Worm (Caenorhabditis elegans) whole organism, late embryonic: ENCODE results near the gene T16G1.5.

Experiments
- C08G9.2 ChIP-seq: sonication (generic microtip); optimal IDR thresholded peaks from 2 replicates; lab custom pipeline; 2016; ENCODE audit warnings: mild to moderate bottlenecking, missing genetic modification characterization, moderate library complexity, missing compliant biosample characterization
- F13H6.1 ChIP-seq: sonication (generic microtip); optimal IDR thresholded peaks from 2 replicates; lab custom pipeline; 2016; ENCODE audit warnings: missing genetic modification characterization, missing compliant biosample characterization
- K09A11.1 ChIP-seq: sonication (generic microtip); optimal IDR thresholded peaks from 2 replicates; lab custom pipeline; 2017; ENCODE audit warnings: antibody characterized with exemption, mild to moderate bottlenecking, missing genetic modification characterization, missing compliant biosample characterization; ENCODE audit not compliant: insufficient read depth
- Y22D7AL.16 ChIP-seq: sonication (generic microtip); optimal IDR thresholded peaks from 2 replicates; lab custom pipeline; 2016; ENCODE audit warnings: missing genetic modification characterization, missing compliant biosample characterization
- ama-1 ChIP-seq: fragments of 150-350 bp; optimal IDR thresholded peaks from 2 replicates; lab custom pipeline; 2014
- ceh-18 ChIP-seq: sonication (generic microtip); optimal IDR thresholded peaks from 2 replicates; lab custom pipeline; 2016; ENCODE audit warnings: missing genetic modification characterization, missing compliant biosample characterization
- ceh-19 ChIP-seq: fragments of 200-800 bp; sonication (Bioruptor generic); optimal IDR thresholded peaks from 2 replicates; lab custom pipeline; 2018; ENCODE audit warnings: mild to moderate bottlenecking, missing genetic modification characterization, missing compliant biosample characterization
- ceh-24 ChIP-seq: sonication (generic microtip); optimal IDR thresholded peaks from 2 replicates; lab custom pipeline; 2016; ENCODE audit warnings: mild to moderate bottlenecking, missing genetic modification characterization, missing compliant biosample characterization
- ceh-30 ChIP-seq: fragments of 150-350 bp; optimal IDR thresholded peaks from 2 replicates; lab custom pipeline; 2014; ENCODE audit warnings: missing biosample characterization, missing genetic modification characterization
- ceh-31 ChIP-seq: sonication (generic microtip); optimal IDR thresholded peaks from 2 replicates; lab custom pipeline; 2016; ENCODE audit warnings: missing genetic modification characterization, missing compliant biosample characterization
- ceh-6 ChIP-seq: fragments of 200-800 bp; sonication (Bioruptor generic); optimal IDR thresholded peaks from 2 replicates; lab custom pipeline; 2018; ENCODE audit warnings: mild to moderate bottlenecking, missing genetic modification characterization, missing compliant biosample characterization
- ceh-9 ChIP-seq: sonication (generic microtip); optimal IDR thresholded peaks from 2 replicates; lab custom pipeline; 2016; ENCODE audit warnings: mild to moderate bottlenecking, missing genetic modification characterization, inconsistent platforms, missing compliant biosample characterization
- che-1 ChIP-seq: sonication (generic microtip); optimal IDR thresholded peaks from 2 replicates; lab custom pipeline; 2016; ENCODE audit warnings: mild to moderate bottlenecking, missing genetic modification characterization, missing compliant biosample characterization
- dmd-4 ChIP-seq: sonication (generic microtip); optimal IDR thresholded peaks from 2 replicates; lab custom pipeline; 2016; ENCODE audit warnings: borderline replicate concordance, missing genetic modification characterization, missing compliant biosample characterization
- elt-2 ChIP-seq: sonication (generic microtip); optimal IDR thresholded peaks from 2 replicates; lab custom pipeline; 2016; ENCODE audit warnings: missing genetic modification reagents, missing genetic modification characterization, missing compliant biosample characterization
- elt-4 ChIP-seq: sonication (generic microtip); optimal IDR thresholded peaks from 2 replicates; lab custom pipeline; 2016; ENCODE audit warnings: missing genetic modification characterization, missing compliant biosample characterization
- ets-4 ChIP-seq: sonication (generic microtip); optimal IDR thresholded peaks from 2 replicates; lab custom pipeline; 2016; ENCODE audit warnings: missing genetic modification characterization, missing compliant biosample characterization
- eyg-1 ChIP-seq: sonication (generic microtip); optimal IDR thresholded peaks from 2 replicates; lab custom pipeline; 2016; ENCODE audit warnings: missing genotype, missing genetic modification characterization, missing compliant biosample characterization
- fkh-6 ChIP-seq: sonication (generic microtip); optimal IDR thresholded peaks from 2 replicates; lab custom pipeline; 2016; ENCODE audit warnings: missing genetic modification characterization, missing compliant biosample characterization
- hlh-13 ChIP-seq: fragments of 200-800 bp; sonication (Bioruptor generic); optimal IDR thresholded peaks from 2 replicates; lab custom pipeline; 2018; ENCODE audit warnings: mild to moderate bottlenecking, missing genetic modification characterization, missing compliant biosample characterization
- hlh-15 ChIP-seq: sonication (generic microtip); optimal IDR thresholded peaks from 2 replicates; lab custom pipeline; 2016; ENCODE audit warnings: missing genetic modification characterization, missing compliant biosample characterization
- hlh-6 ChIP-seq: sonication (generic microtip); optimal IDR thresholded peaks from 2 replicates; lab custom pipeline; 2016; ENCODE audit warnings: missing genotype, missing genetic modification characterization, missing compliant biosample characterization
- hlh-8 ChIP-seq: sonication (generic microtip); optimal IDR thresholded peaks from 2 replicates; lab custom pipeline; 2016; ENCODE audit warnings: missing genotype, missing genetic modification characterization, missing compliant biosample characterization
- madf-2 ChIP-seq: sonication (generic microtip); optimal IDR thresholded peaks from 2 replicates; lab custom pipeline; 2017; ENCODE audit warnings: missing genetic modification characterization, missing compliant biosample characterization
- mec-3 ChIP-seq: sonication (generic microtip); optimal IDR thresholded peaks from 2 replicates; lab custom pipeline; 2016; ENCODE audit warnings: borderline replicate concordance, missing genetic modification characterization, missing compliant biosample characterization
- nfya-1 ChIP-seq: sonication (generic microtip); optimal IDR thresholded peaks from 2 replicates; lab custom pipeline; 2017; ENCODE audit warnings: missing genetic modification characterization, mild to moderate bottlenecking, missing compliant biosample characterization, antibody characterized with exemption, moderate library complexity
- nhr-232 ChIP-seq: sonication (generic microtip); optimal IDR thresholded peaks from 2 replicates; lab custom pipeline; 2016; ENCODE audit warnings: missing genetic modification characterization, missing compliant biosample characterization
- npax-4 ChIP-seq: sonication (generic microtip); optimal IDR thresholded peaks from 2 replicates; lab custom pipeline; 2016; ENCODE audit warnings: missing genetic modification characterization, missing compliant biosample characterization
- pag-3 ChIP-seq: sonication (generic microtip); optimal IDR thresholded peaks from 2 replicates; lab custom pipeline; 2016; ENCODE audit warnings: missing compliant biosample characterization, missing genetic modification characterization, borderline replicate concordance
- pat-9 ChIP-seq: fragments of 200-800 bp; sonication (Bioruptor generic); optimal IDR thresholded peaks from 2 replicates; lab custom pipeline; 2018; ENCODE audit warnings: mild to moderate bottlenecking, missing genetic modification characterization, moderate library complexity, missing compliant biosample characterization
- pros-1 ChIP-seq: fragments of 150-350 bp; optimal IDR thresholded peaks from 2 replicates; lab custom pipeline; 2014; ENCODE audit warnings: missing biosample characterization, missing genetic modification reagents, missing genetic modification characterization
- ref-2 ChIP-seq: sonication (generic microtip); optimal IDR thresholded peaks from 2 replicates; lab custom pipeline; 2016; ENCODE audit warnings: missing genetic modification characterization, missing compliant biosample characterization
- rnt-1 ChIP-seq: sonication (generic microtip); optimal IDR thresholded peaks from 2 replicates; lab custom pipeline; 2016; ENCODE audit warnings: missing genetic modification characterization, missing compliant biosample characterization
- sox-2 ChIP-seq: fragments of 200-800 bp; sonication (Bioruptor generic); IDR thresholded peaks from 2 replicates; pipeline ENCODE4 v1.3.6; 2022; ENCODE audit warnings: missing genetic modification reagents, missing genetic modification characterization, missing compliant biosample characterization
- sox-4 ChIP-seq: sonication (generic microtip); optimal IDR thresholded peaks from 2 replicates; lab custom pipeline; 2017; ENCODE audit warnings: mild to moderate bottlenecking, missing genetic modification characterization, inconsistent platforms, missing compliant biosample characterization
- syd-9 ChIP-seq: sonication (generic microtip); optimal IDR thresholded peaks from 2 replicates; lab custom pipeline; 2016; ENCODE audit warnings: mild to moderate bottlenecking, missing genetic modification characterization, moderate library complexity, missing compliant biosample characterization
- ttx-3 ChIP-seq: sonication (generic microtip); optimal IDR thresholded peaks from 2 replicates; lab custom pipeline; 2016; ENCODE audit warnings: missing genetic modification reagents, missing genetic modification characterization, missing compliant biosample characterization
- unc-42 ChIP-seq: sonication (generic microtip); optimal IDR thresholded peaks from 2 replicates; lab custom pipeline; 2016; ENCODE audit warnings: missing genotype, missing genetic modification characterization, missing compliant biosample characterization
- unc-55 ChIP-seq: sonication (generic microtip); optimal IDR thresholded peaks from 2 replicates; lab custom pipeline; 2017; ENCODE audit warnings: missing biosample characterization, missing genetic modification reagents, missing genetic modification characterization

Gene T16G1.5

ce11 chrV:12943399-12943798 lies 4.0 kb upstream of the T16G1.5 start:
- TF ChIP-seq ama-1 (no peak), npax-4 (tag; lab: Kevin White, UChicago) (no peak), rnt-1 (tag; lab: Kevin White, UChicago) (no peak), pag-3 (tag; lab: Kevin White, UChicago) (no peak), pros-1 (tag; lab: Kevin White, UChicago) (no peak), C08G9.2 (tag; lab: Kevin White, UChicago) (no peak), fkh-6 (tag; lab: Kevin White, UChicago) (no peak), hlh-6 (tag; lab: Kevin White, UChicago) (no peak), sox-4 (no peak), dmd-4 (tag; lab: Kevin White, UChicago) (no peak), syd-9 (no peak), hlh-15 (no peak), hlh-13 (GFP tag; lab: Kevin White, UChicago) (no peak), K09A11.1 (tag; lab: Kevin White, UChicago) (no peak), F13H6.1 (no peak)
- TF ChIP-seq, all 69 proteins: peak for 0

- TF ChIP-seq dmd-4 (tag; lab: Kevin White, UChicago) (no peak), K09A11.1 (tag; lab: Kevin White, UChicago) (no peak), ceh-19 (no peak), ceh-30 (tag; lab: Kevin White, UChicago) (no peak), syd-9 (no peak), ets-4 (no peak), madf-2 (no peak), hlh-15 (no peak), ttx-3 (no peak), ceh-18 (no peak), unc-42 (no peak), Y22D7AL.16 (tag; lab: Kevin White, UChicago) (no peak), che-1 (tag; lab: Kevin White, UChicago) (no peak), mec-3 (no peak), hlh-8 (tag; lab: Kevin White, UChicago) (no peak)
These were observed 2.6 kb upstream of the T16G1.5 start, which contains the start of gene T16G1.4 for ce11 chrV:12941797-12942474. Gene T16G1.4 (minus strand): TSS chrV:12941847.

- TF ChIP-seq rnt-1 (tag; lab: Kevin White, UChicago) (no peak), nhr-232 (no peak), ceh-24 (tag; lab: Kevin White, UChicago) (no peak), ceh-9 (no peak), elt-4 (tag; lab: Kevin White, UChicago) (no peak), ceh-31 (tag; lab: Kevin White, UChicago) (no peak), sox-2 (no peak), dmd-4 (tag; lab: Kevin White, UChicago) (no peak), C08G9.2 (tag; lab: Kevin White, UChicago) (no peak), elt-2 (tag; lab: Kevin White, UChicago) (no peak), eyg-1 (tag; lab: Kevin White, UChicago) (no peak), ref-2 (tag; lab: Kevin White, UChicago) (no peak)
These were observed 2.3 kb downstream of the T16G1.5 start, which contains the start of gene T16G1.6 for ce11 chrV:12937098-12937497. Gene T16G1.6 (minus strand): TSS chrV:12937174.

- no peak for TF ChIP-seq ceh-6 (GFP tag; lab: Kevin White, UChicago)
- TF ChIP-seq dmd-4 (tag; lab: Kevin White, UChicago) = no peak
- TF ChIP-seq F13H6.1 = no peak
- no peak for TF ChIP-seq nfya-1 (tag; lab: Kevin White, UChicago)
- TF ChIP-seq pat-9 (tag; lab: Kevin White, UChicago) = no peak
- no peak for TF ChIP-seq unc-55 (GFP tag; lab: Kevin White, UChicago)
These were observed 4.4 kb downstream of the T16G1.5 start, which contains the start of gene T16G1.7 for ce11 chrV:12934976-12935375. Gene T16G1.7 (minus strand): TSS chrV:12935112.
